Worm (Caenorhabditis elegans): ENCODE data around the gene R10E4.3.

The R10E4.3 gene

DNA sequence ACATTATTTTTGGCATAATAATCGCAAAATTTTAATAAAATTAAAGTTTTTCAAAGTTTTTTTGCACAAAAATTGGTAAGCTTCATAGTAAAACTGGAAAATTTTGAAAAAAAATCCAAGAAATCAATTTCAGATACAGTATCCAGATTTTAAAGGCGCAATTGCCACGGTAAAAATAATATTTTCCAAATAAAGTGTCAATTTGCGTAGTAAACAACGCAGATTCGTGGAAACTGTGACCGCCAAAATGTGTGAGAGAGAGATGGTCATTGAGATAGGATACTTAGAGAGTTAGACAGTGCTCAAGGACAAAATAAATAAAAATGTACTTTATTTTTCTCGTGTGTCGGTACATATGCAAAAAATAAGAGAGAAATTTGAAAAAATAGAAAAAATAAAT is 15.5 kb upstream of the R10E4.3 start:
- no peak for TF ChIP-seq W03F9.2 (tag; optimal IDR thresholded peaks at IDR 0.05)
- no peak for TF ChIP-seq him-1 (tag; optimal IDR thresholded peaks at IDR 0.05)
- TF ChIP-seq dao-5 (tag; optimal IDR thresholded peaks at IDR 0.05) = no peak

DNA sequence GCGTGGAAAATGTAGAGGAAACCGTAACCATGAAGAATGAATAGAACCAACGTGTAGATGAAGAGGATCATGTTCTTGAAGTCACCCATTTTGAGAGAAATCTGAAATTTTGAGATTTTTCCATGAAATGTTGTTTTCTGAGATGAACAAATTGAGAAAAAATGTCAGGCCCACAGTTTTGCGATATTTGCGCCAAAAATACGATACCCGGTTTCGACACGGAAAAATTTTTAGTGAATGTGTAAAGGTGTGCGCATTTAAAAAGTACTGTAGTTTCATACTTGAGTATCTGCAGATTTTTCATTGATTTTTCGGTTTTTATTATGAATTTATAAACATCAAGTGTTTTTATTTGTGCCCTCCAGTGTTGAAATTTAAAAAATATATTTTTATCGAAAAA is 15.0 kb upstream of the R10E4.3 start, which contains the start of gene R10E4.9:
R10E4.9 (minus strand) TSS at position 101 of the 400 bp plus-strand sequence.
- TF ChIP-seq dao-5 (tag; optimal IDR thresholded peaks at IDR 0.05) (no peak), W03F9.2 (tag; optimal IDR thresholded peaks at IDR 0.05) (no peak), him-1 (tag; optimal IDR thresholded peaks at IDR 0.05) (no peak)

DNA sequence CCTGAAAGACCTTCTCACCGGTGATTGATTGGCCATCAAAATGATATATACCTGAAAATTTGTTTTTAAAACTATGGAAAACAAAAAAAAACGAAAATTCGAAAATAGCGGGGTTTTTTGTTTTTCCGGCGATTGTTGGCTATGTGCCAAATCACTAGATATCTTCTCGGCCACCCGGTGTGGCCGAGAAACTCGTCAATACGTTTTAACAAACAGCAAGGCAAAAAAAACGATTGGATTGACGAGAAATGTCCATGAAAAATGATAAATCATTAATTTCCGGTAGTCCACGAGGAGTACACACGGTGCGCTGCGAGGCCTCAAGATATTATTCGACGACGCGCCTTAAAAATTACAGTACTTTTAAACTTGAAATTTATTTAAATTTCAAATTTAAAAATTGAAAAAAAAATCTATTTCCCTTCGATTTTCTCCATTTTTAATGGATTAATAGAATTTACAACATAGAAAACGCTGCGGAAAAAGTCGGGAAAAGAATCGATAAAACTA is 13.8 kb upstream of the R10E4.3 start, which contains the start of gene R10E4.11:
R10E4.11 (minus strand) TSS at position 51 of the 510 bp plus-strand sequence.
- no peak for TF ChIP-seq him-1 (tag; optimal IDR thresholded peaks at IDR 0.05)
- no peak for TF ChIP-seq W03F9.2 (tag; optimal IDR thresholded peaks at IDR 0.05)
- no peak for TF ChIP-seq dao-5 (tag; optimal IDR thresholded peaks at IDR 0.05)

DNA sequence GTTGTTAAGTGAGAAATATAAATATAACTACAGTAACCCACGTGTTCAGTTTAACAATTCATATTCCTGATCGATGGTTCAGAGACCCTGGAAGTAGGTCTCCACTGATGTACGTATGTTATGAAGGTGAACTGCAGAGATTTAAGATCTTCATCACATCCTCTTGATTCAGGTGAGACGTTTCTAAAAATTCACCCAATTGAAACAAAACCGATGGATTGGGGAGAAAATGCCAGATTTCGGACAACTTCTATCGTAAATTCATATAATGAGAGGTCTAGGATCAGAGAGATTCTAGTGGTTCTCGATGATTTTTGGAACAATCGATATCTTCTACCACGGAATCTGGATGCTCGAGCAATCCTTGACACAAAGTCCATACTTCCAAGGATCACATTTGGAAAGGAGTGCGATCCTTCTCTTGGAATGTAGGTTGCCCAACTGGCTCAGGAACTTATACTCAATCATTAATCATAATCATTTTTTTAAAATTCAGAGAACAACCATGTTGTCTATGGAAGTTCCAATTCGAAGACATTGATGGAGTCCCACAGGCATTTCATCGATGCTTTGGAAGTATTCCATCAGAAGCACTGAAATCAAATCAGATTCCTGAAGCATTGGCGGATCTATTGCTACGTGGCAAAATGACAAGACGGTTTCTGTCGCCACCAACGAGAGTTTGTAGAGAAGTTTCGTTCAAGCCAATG is 7.0 kb upstream of the R10E4.3 start, which contains the start of the genes nth-1 and R10E4.7:
nth-1 (minus strand) TSS at position 101 of the 710 bp plus-strand sequence.
R10E4.7 (plus strand) TSS at position 660 of the 710 bp plus-strand sequence.
- TF ChIP-seq W03F9.2 (tag; optimal IDR thresholded peaks at IDR 0.05) = no peak
- TF ChIP-seq him-1 (tag; optimal IDR thresholded peaks at IDR 0.05) = no peak
- TF ChIP-seq dao-5 (tag; optimal IDR thresholded peaks at IDR 0.05) = no peak

DNA sequence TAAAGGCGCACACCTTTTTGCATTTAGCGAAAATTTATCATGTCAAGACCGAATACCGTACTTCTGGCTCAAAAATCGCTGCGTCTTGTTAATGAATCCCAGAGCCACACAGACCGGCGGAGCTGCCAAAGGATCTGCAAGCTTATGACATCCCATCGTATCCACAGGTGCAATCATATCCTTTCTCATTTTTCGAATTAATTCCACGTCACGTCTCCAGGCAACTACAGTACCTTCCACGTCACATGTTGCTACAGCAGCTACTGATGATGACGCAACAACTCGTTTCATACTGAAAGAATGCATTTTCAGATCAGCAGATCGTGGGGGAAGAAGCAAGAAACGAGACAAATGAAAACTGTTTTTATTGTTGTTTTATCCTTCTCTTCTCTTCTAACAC is 5.8 kb upstream of the R10E4.3 start, which contains the start of gene R10E4.6:
R10E4.6 (plus strand) TSS at position 301 of the 400 bp plus-strand sequence.
- no peak for TF ChIP-seq dao-5 (tag; optimal IDR thresholded peaks at IDR 0.05)

DNA sequence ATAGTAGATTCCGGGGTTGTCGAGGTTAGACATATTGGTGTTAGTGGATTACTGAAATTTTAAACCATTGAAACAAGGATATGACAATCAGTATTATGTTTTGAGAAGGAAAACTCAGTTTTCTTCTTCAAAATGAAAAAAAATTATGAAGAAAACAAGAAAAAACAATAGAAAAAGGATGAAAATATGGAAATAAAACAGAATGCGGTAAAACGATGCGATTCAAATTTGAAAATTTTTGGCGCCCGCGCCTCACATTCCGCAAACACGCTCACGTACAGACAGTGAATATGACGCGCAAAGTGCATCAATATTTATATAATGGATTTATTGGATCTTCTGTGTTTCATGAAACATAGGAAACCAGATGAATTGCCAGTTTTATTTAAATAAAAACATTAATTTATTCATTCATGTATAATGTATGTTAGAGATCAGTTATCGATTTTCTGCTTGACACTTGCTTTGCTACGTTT is 4.0 kb upstream of the R10E4.3 start, which contains the start of gene mcm-5:
mcm-5 (minus strand) TSS at position 51 of the 476 bp plus-strand sequence.
- TF ChIP-seq dao-5 (tag; optimal IDR thresholded peaks at IDR 0.05) (no peak), W03F9.2 (tag; optimal IDR thresholded peaks at IDR 0.05) (peak; percentile 69)

- TF ChIP-seq him-1 (tag; optimal IDR thresholded peaks at IDR 0.05) (no peak), W03F9.2 (tag; optimal IDR thresholded peaks at IDR 0.05) (no peak), dao-5 (tag; optimal IDR thresholded peaks at IDR 0.05) (no peak)
Observed at ce11 chrIII:4289952-4290351, 2.7 kb upstream of the R10E4.3 start.

DNA sequence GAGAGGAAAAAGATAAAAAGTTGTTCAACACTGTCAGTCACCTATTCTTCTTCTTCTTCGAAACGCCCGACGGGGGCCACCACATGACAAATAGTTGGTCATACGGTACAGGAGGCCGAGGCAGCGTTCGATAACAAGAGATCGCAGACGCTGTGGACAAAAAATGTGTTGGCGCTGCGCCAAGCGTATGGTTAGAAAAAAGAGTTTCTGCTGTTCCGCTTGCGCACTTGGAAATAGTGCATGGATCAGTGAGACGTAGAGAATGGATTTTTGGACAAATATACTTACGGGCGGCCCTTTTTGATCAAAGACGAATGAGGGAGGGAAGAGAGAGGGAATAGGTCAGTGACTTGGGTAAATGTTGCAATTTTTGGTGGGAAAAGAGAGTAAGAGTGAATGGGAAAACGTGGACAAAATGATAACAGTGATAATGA is 2.5 kb downstream of the R10E4.3 start:
- no peak for TF ChIP-seq dao-5 (tag; optimal IDR thresholded peaks at IDR 0.05)
- no peak for TF ChIP-seq him-1 (tag; optimal IDR thresholded peaks at IDR 0.05)
- TF ChIP-seq W03F9.2 (tag; optimal IDR thresholded peaks at IDR 0.05) = peak; percentile 50

- no peak for TF ChIP-seq W03F9.2 (tag; optimal IDR thresholded peaks at IDR 0.05)
- no peak for TF ChIP-seq dao-5 (tag; optimal IDR thresholded peaks at IDR 0.05)
- no peak for TF ChIP-seq him-1 (tag; optimal IDR thresholded peaks at IDR 0.05)
Observed at ce11 chrIII:4283175-4283574, 4.1 kb downstream of the R10E4.3 start.

- TF ChIP-seq him-1 (tag; optimal IDR thresholded peaks at IDR 0.05) (peak; percentile 97), W03F9.2 (tag; optimal IDR thresholded peaks at IDR 0.05) (peak; percentile 89), dao-5 (tag; optimal IDR thresholded peaks at IDR 0.05) (peak; percentile 89)
Observed at ce11 chrIII:4281955-4282618, 5.2 kb downstream of the R10E4.3 start.

DNA sequence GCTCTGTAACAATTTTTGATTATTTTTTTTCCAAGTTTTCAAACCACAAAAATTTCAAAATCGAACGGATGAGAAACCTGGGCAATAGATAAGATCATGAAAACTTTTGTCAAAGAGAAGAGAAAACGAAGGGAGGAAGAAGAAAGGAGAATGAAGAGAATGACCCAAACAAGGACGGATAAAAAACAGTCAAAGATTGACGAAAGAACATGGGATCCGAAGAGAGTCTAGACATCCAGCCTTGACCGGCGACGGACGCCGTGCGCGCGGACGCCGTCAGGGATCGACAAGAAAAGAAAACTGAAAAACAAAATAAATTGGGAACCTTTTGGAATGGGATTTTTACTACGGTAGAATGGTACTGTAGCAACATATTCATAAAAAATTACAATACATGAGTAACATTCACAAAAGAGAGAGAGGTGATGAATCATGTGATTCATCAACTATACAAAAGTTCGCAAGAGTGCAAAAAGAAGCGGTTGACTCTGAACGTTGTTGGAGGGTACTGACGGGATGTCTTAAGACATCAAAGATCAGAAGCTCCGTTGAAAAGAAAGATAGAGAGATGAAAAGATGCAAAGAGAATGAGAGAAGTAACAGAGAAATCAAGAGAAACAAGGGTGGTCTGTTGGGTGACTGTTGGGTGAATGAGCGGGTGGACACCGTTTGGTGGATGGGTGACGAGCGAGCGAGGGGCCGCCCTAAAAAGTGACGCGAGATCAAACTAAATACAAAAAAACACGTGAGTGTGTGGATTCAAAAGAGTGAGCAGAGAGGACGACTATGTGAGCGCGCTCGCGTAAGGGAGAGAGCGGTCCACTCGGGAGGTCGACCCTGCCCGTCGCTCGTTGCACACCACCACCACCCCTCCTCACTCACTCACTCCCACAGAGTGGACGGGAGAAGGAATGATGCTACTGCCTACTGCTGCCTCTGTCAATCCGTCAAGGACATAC is 6.8 kb downstream of the R10E4.3 start, which contains the start of gene sup-26:
sup-26 (minus strand) TSS at position 10 of the 959 bp plus-strand sequence.
- TF ChIP-seq W03F9.2 (tag; optimal IDR thresholded peaks at IDR 0.05) (no peak), him-1 (tag; optimal IDR thresholded peaks at IDR 0.05) (no peak), dao-5 (tag; optimal IDR thresholded peaks at IDR 0.05) (no peak)

ce11 chrIII:4278203-4278602 is 9.1 kb downstream of the R10E4.3 start:
- TF ChIP-seq W03F9.2 (tag; optimal IDR thresholded peaks at IDR 0.05) (no peak), him-1 (tag; optimal IDR thresholded peaks at IDR 0.05) (no peak), dao-5 (tag; optimal IDR thresholded peaks at IDR 0.05) (no peak)

ce11 chrIII:4277762-4278161 is 9.5 kb downstream of the R10E4.3 start:
- TF ChIP-seq him-1 (tag; optimal IDR thresholded peaks at IDR 0.05) = no peak

All from whole organism, L4/young adult.